Fruit fly (Drosophila melanogaster): ENCODE data around the gene CG32407.

dm6 chr3L:5950467-5950866 is 28.6 kb downstream of the CG32407 start, which contains the start of gene Egfrap:
- TF ChIP-seq Hr96 (GFP tag; optimal IDR thresholded peaks at IDR 0.05) (no peak), Clk (GFP tag; optimal IDR thresholded peaks at IDR 0.05) (no peak), CG1620 (GFP tag; optimal IDR thresholded peaks at IDR 0.05) (no peak), CG7045 (GFP tag; optimal IDR thresholded peaks at IDR 0.05) (no peak), toe (GFP tag; optimal IDR thresholded peaks at IDR 0.05) (no peak), CG5204 (GFP tag; optimal IDR thresholded peaks at IDR 0.05) (no peak), Crg-1 (GFP tag; optimal IDR thresholded peaks at IDR 0.05) (no peak), bab1 (GFP tag; optimal IDR thresholded peaks at IDR 0.05) (no peak), CG14711 (tag; optimal IDR thresholded peaks at IDR 0.05) (no peak), kay (GFP tag; ENCODE audit: borderline replicate concordance) (no peak), CG7101 (tag; optimal IDR thresholded peaks at IDR 0.05) (no peak)

Data from whole organism, adult.